Fruit fly (Drosophila melanogaster): Measurements from ENCODE around the gene CG12236.

DNA sequence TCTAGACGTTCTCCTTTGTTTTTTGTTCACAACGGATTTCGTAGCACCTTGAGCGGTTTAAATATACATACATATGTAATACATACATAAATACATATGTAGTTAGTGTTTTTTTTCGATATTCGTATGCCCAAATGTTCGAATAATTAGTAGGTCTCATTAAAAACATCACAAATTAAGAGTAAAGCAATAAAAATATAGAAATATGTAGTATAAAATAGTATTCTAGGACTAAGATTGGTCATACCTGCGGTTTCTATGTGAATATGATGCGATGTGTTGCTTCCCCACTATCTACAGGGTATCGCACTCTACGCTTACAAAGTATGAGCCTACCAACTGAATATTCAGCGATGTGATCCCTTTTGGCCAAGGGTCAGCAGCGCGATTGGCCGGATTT is 2.5 kb upstream of the CG12236 start, which contains the start of gene CG4020:
- TF ChIP-seq CTCF (optimal IDR thresholded peaks at IDR 0.05) (no peak), CG8478 (optimal IDR thresholded peaks at IDR 0.05) (no peak)
